Worm (Caenorhabditis elegans) whole organism, dauer: ENCODE data around the gene R01H10.4.
"Not testable (repeated sequence)": the region's sequence is repeated elsewhere in the genome, so short reads cannot be mapped to it uniquely, and the experiment has no call there.

Source experiments
- unc-62 ChIP-seq: sonication (generic microtip); optimal IDR thresholded peaks from 2 replicates; lab custom pipeline; 2017; ENCODE audit warnings: missing biosample characterization, missing genetic modification reagents, missing genetic modification characterization

The R01H10.4 gene

DNA sequence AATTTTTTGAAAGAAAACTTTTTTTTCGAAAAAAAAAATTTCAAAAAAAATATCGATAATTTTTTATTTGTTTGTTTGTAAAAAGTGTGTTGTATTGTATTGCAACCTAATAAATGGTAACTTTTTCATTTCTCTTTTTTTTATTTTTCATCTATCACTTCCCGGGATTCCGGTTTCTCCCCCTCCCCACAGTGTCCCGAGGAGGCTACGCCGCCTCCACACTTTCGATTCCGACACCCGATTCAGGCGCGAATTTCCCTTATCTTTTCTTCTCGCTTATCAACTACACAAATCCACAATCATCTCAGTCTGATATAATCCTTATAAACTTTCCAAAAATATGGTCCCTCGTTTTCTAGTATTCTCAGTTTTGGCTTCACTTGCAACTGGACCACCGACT lies at the start of gene R01H10.4:
Gene R01H10.4, plus strand, starts transcription at position 236 of the 400 bp plus-strand sequence.
- no peak for TF ChIP-seq unc-62 (GFP tag; lab: Kevin White, UChicago)

DNA sequence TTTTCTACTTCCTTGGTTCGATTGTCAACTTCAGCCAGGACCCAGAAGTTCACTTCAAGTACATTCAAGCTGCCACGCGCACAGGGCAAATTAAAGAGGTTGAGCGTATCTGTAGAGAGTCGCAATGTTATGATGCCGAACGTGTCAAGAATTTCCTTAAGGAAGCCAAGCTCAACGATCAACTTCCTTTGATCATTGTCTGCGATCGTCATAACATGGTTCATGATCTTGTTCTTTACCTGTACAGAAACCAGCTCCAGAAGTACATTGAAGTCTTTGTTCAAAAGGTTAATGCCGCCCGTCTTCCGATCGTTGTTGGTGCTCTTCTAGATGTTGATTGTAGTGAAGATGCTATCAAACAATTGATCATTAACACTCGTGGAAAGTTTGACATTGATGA lies 48.3 kb upstream of the R01H10.4 start:
- TF ChIP-seq unc-62 (GFP tag; lab: Kevin White, UChicago) = no peak

DNA sequence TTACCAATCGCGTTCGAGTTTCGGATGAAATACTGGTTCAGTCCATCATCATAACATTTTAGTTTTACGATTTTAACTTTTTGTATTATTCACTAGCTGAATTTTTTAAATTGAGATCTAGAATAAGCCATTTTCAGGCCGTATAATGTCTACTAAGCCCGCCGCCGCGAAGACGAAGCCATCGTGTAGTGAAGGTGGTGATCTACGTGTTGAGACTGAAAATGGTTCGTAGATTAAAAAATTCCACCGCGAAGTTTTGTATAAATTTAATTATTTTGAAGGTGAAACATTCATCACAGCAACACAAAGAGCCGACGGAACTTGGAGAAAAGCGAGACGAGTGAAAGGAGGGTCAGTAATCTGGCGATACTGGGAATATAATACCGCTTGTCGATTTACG lies 44.9 kb upstream of the R01H10.4 start, which contains the start of gene T20G5.9:
Gene T20G5.9, plus strand, starts transcription at position 138 of the 400 bp plus-strand sequence.
- no peak for TF ChIP-seq unc-62 (GFP tag; lab: Kevin White, UChicago)

DNA sequence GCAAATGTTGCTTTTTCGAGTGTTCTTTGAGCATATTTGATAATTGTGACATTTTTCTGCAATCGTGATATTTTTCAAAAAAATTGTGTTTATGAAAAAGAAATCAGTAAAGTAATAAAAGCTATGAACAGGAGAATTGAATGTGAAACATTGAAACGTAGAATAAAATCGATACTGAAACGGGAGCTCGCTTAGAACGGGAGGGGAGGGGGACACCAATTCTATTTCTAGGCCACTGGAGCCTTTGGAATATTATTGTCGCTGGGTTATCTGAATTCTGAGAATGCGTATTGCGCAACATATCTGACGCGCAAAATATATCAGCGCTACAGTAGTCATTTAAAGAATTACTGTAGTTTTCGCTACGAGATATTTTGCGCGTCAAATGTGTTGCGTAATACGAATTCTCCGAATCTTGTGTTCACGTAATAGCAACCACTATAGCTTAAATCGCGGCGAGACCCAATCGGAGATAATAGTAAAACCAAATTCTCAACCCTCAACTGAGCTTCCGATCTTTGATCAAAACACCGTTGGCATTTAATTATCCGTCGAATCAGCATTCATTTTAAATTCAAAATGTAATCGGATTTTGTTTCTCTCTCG lies 42.6 kb upstream of the R01H10.4 start, which contains the start of the genes blos-1 and best-18:
Gene blos-1, minus strand, starts transcription at position 58 of the 606 bp plus-strand sequence.
Gene best-18, plus strand, starts transcription at position 508 of the 606 bp plus-strand sequence.
- TF ChIP-seq unc-62 (GFP tag; lab: Kevin White, UChicago) = no peak

DNA sequence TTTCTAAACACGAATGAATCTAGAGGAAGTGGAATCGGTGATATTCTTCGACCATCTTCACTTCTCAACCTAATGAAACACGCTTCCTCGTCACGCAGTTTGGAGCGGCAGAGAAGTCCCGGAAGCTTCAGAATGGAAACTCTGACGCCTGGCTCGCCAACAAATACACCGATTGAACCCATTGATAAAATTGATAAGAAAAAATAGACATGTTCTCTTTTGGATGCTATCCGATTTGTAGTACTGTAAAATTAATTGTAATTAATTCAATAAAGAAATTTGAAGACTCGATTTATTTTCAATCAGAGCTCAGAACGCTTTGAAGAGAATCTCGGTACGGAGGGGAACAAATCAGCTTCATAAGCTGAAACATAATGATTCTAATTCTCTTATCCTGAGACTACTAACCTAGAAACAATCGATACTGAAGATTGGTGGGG lies 40.1 kb upstream of the R01H10.4 start:
- no peak for TF ChIP-seq unc-62 (GFP tag; lab: Kevin White, UChicago)

DNA sequence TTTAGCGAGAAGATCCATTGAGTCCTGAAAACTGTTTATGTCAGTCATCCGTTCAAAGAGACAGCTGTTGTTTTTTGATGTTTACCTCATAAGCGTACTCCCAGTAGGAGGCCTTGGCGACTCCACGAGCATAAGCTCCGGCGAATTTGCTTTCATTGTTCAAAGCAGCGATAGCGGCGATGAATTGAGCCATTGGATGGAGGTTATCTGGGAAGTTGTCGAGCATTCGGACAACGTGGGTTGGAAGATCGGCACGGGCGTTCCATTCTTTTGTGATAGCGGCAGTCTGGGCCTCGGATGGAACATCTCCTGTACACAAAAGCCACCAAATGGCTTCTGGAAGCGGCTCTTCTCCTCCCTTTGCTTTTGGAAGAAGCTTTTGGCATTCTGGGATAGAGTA lies 38.7 kb upstream of the R01H10.4 start:
- TF ChIP-seq unc-62 (GFP tag; lab: Kevin White, UChicago) = no peak

DNA sequence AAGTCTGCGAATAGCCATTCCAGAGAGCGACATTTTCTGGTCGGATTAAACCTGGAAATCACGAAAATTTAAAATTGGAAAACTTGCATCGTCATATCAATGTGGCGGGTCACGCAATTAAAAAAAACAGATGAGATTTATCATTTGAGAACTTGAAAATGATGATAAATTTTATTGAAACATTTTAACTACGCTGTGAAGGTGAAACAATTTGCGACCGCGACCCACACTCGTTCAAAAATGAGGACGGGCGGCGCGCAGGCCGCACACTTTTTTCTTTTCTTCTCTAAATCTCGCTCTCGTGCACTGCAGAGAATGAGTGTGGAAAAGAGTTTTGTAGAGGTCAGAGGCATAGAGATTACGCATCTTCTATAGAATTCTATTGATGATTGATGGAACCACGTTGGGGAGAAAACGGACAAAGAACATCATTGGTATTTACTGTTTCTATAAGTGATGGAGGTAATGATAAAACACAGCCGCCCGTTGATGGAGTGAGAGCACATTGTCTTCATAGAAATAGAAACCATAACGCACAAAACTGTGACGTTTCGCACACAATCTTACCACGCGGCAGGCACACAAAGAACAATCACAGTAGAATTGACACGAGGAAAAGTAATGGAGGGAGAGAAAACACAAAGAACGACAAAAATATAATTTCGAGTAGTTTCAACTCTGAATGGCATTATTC lies 37.9 kb upstream of the R01H10.4 start, which contains the start of gene cts-1:
Gene cts-1, minus strand, starts transcription at position 51 of the 694 bp plus-strand sequence.
- no peak for TF ChIP-seq unc-62 (GFP tag; lab: Kevin White, UChicago)

DNA sequence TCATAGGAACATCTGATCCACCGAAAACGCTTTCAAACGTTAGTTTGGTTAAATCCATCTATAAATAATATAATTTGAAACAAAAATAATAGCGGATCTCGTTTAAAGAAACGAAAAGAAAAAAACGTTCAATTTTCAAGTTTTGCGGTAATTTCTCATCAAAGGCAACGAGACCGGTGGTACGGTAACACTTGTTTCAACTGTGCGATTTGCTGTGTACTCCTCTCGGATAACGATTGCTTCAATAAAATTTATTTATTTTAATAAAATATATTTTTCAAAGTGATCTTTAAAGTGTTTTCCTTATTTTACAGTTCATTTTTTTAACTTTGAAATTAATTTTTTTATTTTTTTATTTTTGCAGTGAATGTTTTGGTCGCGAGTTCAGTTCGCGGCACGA lies 36.0 kb upstream of the R01H10.4 start, which contains the start of the genes rde-4 and cox-14:
Gene rde-4, minus strand, starts transcription at position 60 of the 400 bp plus-strand sequence.
Gene cox-14, plus strand, starts transcription at position 356 of the 400 bp plus-strand sequence.
- TF ChIP-seq unc-62 (GFP tag; lab: Kevin White, UChicago) = no peak

DNA sequence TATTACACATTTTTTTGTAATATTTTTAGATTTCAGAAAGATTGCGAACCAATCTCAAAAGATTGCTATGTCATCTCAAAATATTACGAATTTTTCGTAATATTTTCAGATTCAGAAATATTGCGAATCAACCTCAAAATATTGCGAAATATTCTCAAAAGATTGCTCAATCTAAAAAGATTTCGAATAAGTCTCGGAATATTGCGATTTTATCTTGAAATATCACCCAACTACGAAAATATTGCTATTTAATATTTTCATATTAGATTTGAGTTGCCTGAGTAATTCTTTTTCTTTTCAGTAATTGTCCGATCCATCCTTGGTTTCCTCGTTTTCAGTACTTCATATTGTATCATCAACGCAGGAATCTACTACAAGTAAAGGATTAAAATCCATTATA lies 32.8 kb upstream of the R01H10.4 start, which contains the start of gene Y70G10A.4:
Gene Y70G10A.4, plus strand, starts transcription at position 301 of the 400 bp plus-strand sequence.
- TF ChIP-seq unc-62 (GFP tag; lab: Kevin White, UChicago) = not testable (repeated sequence)

DNA sequence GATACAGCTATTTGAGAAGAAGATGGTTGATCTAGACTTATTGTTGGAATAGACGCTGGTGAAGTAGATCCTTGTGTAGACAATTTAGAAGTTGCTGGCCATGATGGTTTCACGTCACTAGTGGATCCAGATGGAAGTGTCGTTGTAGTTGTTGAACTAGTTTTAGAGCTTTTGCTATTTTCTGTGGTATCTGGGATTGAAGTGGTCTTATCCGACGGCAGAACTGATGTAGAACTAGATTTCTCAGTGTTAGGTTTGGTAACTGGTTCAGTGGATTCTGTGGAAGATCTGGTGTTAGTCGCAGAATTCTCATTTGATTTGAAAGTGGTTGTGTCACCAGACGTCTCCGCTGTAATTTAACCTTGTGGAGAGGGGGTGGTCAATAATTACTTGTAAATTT lies 23.0 kb upstream of the R01H10.4 start:
- TF ChIP-seq unc-62 (GFP tag; lab: Kevin White, UChicago) = no peak

DNA sequence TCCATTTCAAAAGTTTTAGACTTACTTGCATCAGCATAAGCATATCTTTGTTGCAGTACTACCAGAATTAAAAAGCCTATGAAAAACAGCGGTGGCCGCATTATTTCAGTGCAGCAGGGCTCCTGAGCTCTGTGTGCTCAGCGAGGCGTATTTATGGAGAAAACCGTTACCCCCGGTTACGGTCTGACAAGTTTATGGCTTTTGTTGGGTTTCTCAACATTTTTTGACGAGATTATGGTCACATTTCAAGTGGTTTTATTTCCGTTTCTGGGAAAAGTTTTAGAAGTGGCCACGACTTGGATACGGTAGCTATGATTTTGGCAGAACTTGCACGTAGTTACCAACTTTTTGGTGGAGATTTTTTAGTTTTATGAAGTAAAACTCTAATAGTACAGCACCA lies 20.6 kb upstream of the R01H10.4 start, which contains the start of gene paml-1:
Gene paml-1, minus strand, starts transcription at position 101 of the 400 bp plus-strand sequence.
- TF ChIP-seq unc-62 (GFP tag; lab: Kevin White, UChicago) = no peak

DNA sequence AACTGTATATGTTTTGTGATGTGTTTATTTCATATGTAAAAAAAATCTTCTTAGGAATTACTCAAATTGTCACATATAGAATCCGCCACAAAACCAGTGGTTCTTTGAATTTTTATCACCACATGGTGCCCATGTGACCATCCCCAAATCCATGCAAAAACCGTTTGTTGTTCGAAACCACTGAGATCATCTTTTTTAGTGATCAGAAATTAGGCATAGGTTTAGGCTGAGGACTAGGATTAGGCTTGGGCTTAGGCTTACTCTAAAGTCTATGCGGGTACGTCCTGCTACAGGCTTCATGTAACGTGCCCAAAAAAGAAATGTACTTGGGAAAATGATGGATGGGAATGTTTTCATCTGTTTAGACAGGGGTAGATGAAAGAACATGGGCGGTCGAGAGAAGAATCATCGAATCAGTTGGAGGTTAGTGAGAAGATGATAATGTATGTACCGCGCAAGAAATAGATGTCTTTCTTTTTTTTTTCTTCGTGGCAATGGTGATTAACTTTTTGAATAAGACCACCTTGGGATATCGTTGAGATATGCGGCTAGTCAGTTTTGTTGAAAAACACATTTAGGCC lies 18.2 kb upstream of the R01H10.4 start:
- TF ChIP-seq unc-62 (GFP tag; lab: Kevin White, UChicago) = no peak

DNA sequence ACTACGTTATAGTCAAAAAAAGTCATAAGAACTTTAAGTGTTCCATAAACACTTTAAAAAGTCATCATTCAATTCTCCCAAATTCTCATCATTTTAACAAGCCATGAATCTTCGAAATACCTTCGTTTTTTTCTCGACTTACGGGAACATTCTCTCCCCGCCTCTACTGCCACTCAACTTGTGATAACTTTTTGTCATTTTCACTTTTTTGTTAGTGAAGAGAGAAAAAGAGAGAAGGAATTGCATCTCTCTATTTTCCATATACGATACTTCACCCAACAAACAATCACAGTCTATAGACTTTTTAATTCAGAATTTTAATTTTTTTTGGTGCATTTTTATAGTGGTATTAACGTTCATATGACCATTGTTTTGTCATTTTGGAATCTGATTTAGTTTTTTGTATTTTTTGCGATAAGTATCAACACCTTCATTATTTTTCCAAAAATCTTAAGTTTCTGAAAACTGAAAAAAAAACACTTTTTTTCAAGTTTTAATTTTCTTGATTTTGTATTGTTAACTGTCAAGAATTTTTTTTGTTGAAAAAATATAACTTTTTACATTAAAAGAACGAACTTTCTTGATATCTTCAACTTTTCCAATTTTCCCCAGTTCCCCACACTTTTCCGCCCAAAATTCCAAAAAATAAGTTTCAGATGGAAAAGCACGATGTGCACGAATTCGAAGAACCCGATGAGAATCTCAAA lies 16.0 kb upstream of the R01H10.4 start, which contains the start of gene Y70G10A.3:
Gene Y70G10A.3, plus strand, starts transcription at position 657 of the 707 bp plus-strand sequence.
- no peak for TF ChIP-seq unc-62 (GFP tag; lab: Kevin White, UChicago)

DNA sequence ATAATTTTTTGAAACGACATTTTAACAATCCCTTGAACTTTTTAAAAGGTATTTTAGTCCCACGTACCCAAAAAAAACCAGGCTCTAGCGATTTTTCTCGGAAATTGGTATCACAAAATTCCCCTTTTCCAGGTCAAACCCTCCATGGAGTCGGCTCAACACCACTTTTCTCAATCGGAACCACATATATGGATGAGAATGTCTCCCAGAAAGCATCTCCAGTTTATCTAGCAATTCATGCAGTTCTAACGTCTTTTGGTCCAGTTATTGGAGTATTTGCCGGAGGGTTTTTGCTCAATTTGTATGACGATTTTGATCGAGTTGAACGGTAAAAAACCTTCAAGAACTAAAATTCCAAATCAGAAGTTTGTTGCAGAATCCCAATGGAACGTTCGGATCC lies 14.5 kb upstream of the R01H10.4 start:
- no peak for TF ChIP-seq unc-62 (GFP tag; lab: Kevin White, UChicago)

DNA sequence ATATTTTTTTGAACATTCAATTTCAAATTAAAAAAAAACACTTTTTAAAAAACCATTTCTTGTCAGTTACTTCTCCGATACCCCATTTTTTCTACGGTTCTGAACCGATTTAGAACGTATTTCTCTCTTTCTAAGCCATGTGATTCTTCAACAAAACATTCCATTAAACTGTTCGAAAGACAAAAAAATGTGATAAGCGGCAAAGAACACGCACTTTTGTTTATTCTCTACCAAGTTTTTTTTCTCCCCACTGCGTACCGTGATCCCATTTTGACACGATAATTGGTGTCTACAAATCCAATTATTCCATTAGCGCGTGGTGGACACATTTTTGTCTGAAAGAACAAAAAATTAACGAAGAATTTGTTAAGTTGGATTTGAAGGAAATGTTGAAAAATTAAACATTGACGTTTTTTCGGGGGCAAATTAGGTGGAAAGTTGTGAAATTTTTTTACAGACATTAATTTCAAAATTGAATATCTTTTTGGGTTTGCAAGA lies 13.2 kb upstream of the R01H10.4 start:
- no peak for TF ChIP-seq unc-62 (GFP tag; lab: Kevin White, UChicago)
